Fruit fly (Drosophila melanogaster): Measurements from ENCODE around the gene ksh.
A peak's percentile ranks its signal among the peaks of the same experiment; 100 is the strongest.

ksh gene

DNA sequence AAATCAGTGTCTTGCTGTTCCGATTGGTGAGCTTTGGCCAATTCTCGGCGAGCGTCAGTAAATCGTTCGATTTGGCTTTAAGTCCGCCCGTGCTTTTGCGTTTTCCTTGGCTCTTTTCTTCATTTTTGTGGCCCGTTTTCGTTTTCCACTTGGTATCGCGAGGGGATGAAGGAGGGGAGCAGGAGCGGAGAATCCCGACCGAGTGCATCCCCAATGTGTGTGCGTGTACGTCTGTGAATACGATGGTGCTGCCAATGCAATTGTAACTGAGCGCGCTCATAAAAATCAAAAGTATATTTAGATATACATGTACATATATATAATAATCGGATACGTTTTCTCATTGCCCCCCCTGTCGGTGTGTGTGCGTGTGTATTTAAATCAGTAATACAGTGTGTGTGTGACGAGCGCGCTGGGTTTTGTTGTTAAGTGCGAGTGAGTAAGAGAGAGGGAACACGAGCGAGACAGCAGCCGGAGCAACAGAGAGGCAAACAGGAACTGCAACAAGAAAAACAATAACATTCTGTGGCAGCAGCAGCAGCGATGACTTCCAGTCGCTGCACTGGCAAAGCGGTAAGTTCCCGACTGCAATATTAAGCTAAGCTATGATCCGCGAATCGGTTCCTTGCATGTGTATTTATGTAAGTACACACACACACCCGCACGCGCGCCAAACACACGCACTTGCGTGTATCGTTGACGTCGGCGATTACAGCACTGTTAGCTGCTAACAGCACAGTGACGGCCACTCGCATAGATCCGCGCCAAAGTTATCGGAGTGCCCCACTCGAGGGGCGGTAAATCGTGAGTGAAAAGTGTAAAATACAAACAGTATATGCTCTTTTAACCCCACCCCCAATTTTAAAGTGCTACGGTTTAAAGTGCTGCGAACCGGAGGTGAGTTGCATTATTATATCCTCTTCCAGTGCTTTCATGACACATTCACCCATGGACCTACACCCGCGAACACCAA, 1.1 kb upstream of the ksh start (continued):
- TF ChIP-seq CG2889 (GFP tag; IDR thresholded peaks at IDR 0.05): 0 out of 3 replicates have a peak, but pooled peaks have one; percentile 23
- TF ChIP-seq sr (GFP tag; IDR thresholded peaks at IDR 0.05): no peak
- peak; percentile 43; the same call in 1 of the 2 replicates for TF ChIP-seq CG14667 (GFP tag; IDR thresholded peaks at IDR 0.05)
- 0 out of 3 replicates have a peak, but pooled peaks have one; percentile 23 for TF ChIP-seq jigr1 (GFP tag; IDR thresholded peaks at IDR 0.05)
- peak; percentile 62 for TF ChIP-seq Side (GFP tag; optimal IDR thresholded peaks at IDR 0.05)
- peak; percentile 19 for TF ChIP-seq CG6654 (GFP tag; optimal IDR thresholded peaks at IDR 0.05)
- peak; percentile 26 for TF ChIP-seq CG16863 (GFP tag; optimal IDR thresholded peaks at IDR 0.05)
- TF ChIP-seq Ptx1 (GFP tag; IDR thresholded peaks at IDR 0.05): peak; percentile 66
- no peak for TF ChIP-seq Opbp (GFP tag; IDR thresholded peaks at IDR 0.05; ENCODE audit: partially characterized antibody)
- TF ChIP-seq CG31224 (GFP tag; IDR thresholded peaks at IDR 0.05): 0 out of 2 replicates have a peak, but pooled peaks have one; percentile 12
- peak; percentile 16 for TF ChIP-seq ems (GFP tag; optimal IDR thresholded peaks at IDR 0.05)
- peak; percentile 19 for TF ChIP-seq CG1792 (GFP tag; optimal IDR thresholded peaks at IDR 0.05)
- peak; percentile 94 for TF ChIP-seq CG32532 (GFP tag; IDR thresholded peaks at IDR 0.05)
- TF ChIP-seq Scr (GFP tag; IDR thresholded peaks at IDR 0.05; ENCODE audit: partially characterized antibody): no peak
- TF ChIP-seq al (GFP tag; IDR thresholded peaks at IDR 0.05): peak; percentile 61; the same call in 1 of the 2 replicates
- peak; percentile 9 for TF ChIP-seq CG10147 (GFP tag; optimal IDR thresholded peaks at IDR 0.05)
- TF ChIP-seq ERR (GFP tag; optimal IDR thresholded peaks at IDR 0.05): peak; percentile 42
- peak; percentile 30 for TF ChIP-seq CG9437 (GFP tag; optimal IDR thresholded peaks at IDR 0.05)
- TF ChIP-seq Dip2 (GFP tag; IDR thresholded peaks at IDR 0.05): no peak
- peak; percentile 20 for TF ChIP-seq CG34376 (GFP tag; optimal IDR thresholded peaks at IDR 0.05)
- TF ChIP-seq CG5180 (GFP tag; optimal IDR thresholded peaks at IDR 0.05): peak; percentile 58
- peak; percentile 80 for TF ChIP-seq lab (GFP tag; optimal IDR thresholded peaks at IDR 0.05)
- TF ChIP-seq C15 (GFP tag; IDR thresholded peaks at IDR 0.05): no peak
- TF ChIP-seq CG4424 (GFP tag; optimal IDR thresholded peaks at IDR 0.05): peak; percentile 18
- TF ChIP-seq CG7928 (GFP tag; optimal IDR thresholded peaks at IDR 0.05): peak; percentile 10
- peak; percentile 48 for TF ChIP-seq CG31365 (tag; optimal IDR thresholded peaks at IDR 0.05)
- TF ChIP-seq CG8281 (tag; optimal IDR thresholded peaks at IDR 0.05): peak; percentile 45
- TF ChIP-seq Xrp1 (GFP tag; IDR thresholded peaks at IDR 0.05): peak; percentile 62
- TF ChIP-seq lov (optimal IDR thresholded peaks at IDR 0.05): no peak
- no peak for TF ChIP-seq lov (GFP tag; IDR thresholded peaks at IDR 0.05)
- no peak for TF ChIP-seq CG14710 (tag; optimal IDR thresholded peaks at IDR 0.05)
- peak; percentile 45 for TF ChIP-seq fu2 (GFP tag; optimal IDR thresholded peaks at IDR 0.05)
- no peak for TF ChIP-seq CG43689 (GFP tag; IDR thresholded peaks at IDR 0.05)
- no peak for TF ChIP-seq sqz (GFP tag; optimal IDR thresholded peaks at IDR 0.05)
- TF ChIP-seq bcd (GFP tag; optimal IDR thresholded peaks at IDR 0.05): peak; percentile 62
- TF ChIP-seq CG1529 (GFP tag; optimal IDR thresholded peaks at IDR 0.05): peak; percentile 25
- peak; percentile 38 for TF ChIP-seq Blimp-1 (GFP tag; optimal IDR thresholded peaks at IDR 0.05)
- TF ChIP-seq CG16779 (GFP tag; IDR thresholded peaks at IDR 0.05): no peak
- TF ChIP-seq CG31441 (GFP tag; IDR thresholded peaks at IDR 0.05): peak; percentile 39; the same call in 1 of the 2 replicates
- no peak for TF ChIP-seq sima (GFP tag; optimal IDR thresholded peaks at IDR 0.05)
- TF ChIP-seq CG12071 (GFP tag; optimal IDR thresholded peaks at IDR 0.05): peak; percentile 78
- peak; percentile 71 for TF ChIP-seq Hmr (GFP tag; optimal IDR thresholded peaks at IDR 0.05)
- peak; percentile 60 for TF ChIP-seq sisA (GFP tag; IDR thresholded peaks at IDR 0.05)
- peak; percentile 25 for TF ChIP-seq CG18011 (GFP tag; optimal IDR thresholded peaks at IDR 0.05)
- peak; percentile 39 for TF ChIP-seq gcm2 (GFP tag; optimal IDR thresholded peaks at IDR 0.05)
- TF ChIP-seq CG7357 (GFP tag; IDR thresholded peaks at IDR 0.05): peak; percentile 21; the same call in 1 of the 3 replicates
- TF ChIP-seq unc-4 (GFP tag; IDR thresholded peaks at IDR 0.05; ENCODE audit: partially characterized antibody): no peak
- TF ChIP-seq pho (GFP tag; optimal IDR thresholded peaks at IDR 0.05): peak; percentile 63
